Worm (Caenorhabditis elegans): Measurements from ENCODE around the gene ZK930.6.

Gene ZK930.6

DNA sequence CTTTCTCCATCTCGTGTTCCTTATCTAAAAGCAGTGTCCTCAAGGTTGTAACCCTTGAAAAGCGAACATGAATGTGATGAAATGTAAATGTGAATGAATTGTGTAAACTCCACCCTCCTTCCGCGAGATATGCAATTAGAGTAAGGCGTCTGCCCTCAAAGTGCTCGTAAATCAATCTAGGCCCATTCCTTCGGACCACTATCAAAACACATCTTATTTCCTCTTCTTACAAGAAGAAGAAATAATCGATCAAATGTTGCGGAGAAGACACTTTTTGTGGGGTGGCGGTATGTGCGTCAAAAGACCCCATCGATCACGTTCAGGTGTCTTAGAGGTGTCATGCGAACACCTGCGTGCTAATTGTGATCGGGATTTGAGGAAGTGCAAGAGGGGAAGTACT lies 18.5 kb downstream of the ZK930.6 start:
- no peak for TF ChIP-seq nhr-11 (tag; optimal IDR thresholded peaks at IDR 0.05)
- TF ChIP-seq daf-12 (tag; optimal IDR thresholded peaks at IDR 0.05), result no peak
- TF ChIP-seq egl-27 (tag; optimal IDR thresholded peaks at IDR 0.05), result no peak
- no peak for TF ChIP-seq nhr-43 (tag; optimal IDR thresholded peaks at IDR 0.05; ENCODE audit: poor library complexity, severe bottlenecking)
- no peak for TF ChIP-seq sea-2 (GFP tag; optimal IDR thresholded peaks at IDR 0.05)
- TF ChIP-seq elt-1 (tag; optimal IDR thresholded peaks at IDR 0.05), result no peak
- TF ChIP-seq zag-1 (tag; optimal IDR thresholded peaks at IDR 0.05), result no peak
- no peak for TF ChIP-seq fkh-10 (GFP tag; optimal IDR thresholded peaks at IDR 0.05)
- TF ChIP-seq nhr-77 (tag; optimal IDR thresholded peaks at IDR 0.05), result no peak
- TF ChIP-seq nhr-237 (tag; optimal IDR thresholded peaks at IDR 0.05), result no peak
- TF ChIP-seq lsy-12 (tag; optimal IDR thresholded peaks at IDR 0.05), result no peak
- no peak for TF ChIP-seq elt-3 (tag; optimal IDR thresholded peaks at IDR 0.05)
- no peak for TF ChIP-seq aly-2 (tag; optimal IDR thresholded peaks at IDR 0.05)
- no peak for TF ChIP-seq ceh-16 (tag; optimal IDR thresholded peaks at IDR 0.05)
- no peak for TF ChIP-seq ztf-11 (tag; optimal IDR thresholded peaks at IDR 0.05)
- TF ChIP-seq mdl-1 (tag; optimal IDR thresholded peaks at IDR 0.05), result no peak
- no peak for TF ChIP-seq ceh-28 (tag; optimal IDR thresholded peaks at IDR 0.05)
- TF ChIP-seq elt-2 (tag; optimal IDR thresholded peaks at IDR 0.05), result no peak

DNA sequence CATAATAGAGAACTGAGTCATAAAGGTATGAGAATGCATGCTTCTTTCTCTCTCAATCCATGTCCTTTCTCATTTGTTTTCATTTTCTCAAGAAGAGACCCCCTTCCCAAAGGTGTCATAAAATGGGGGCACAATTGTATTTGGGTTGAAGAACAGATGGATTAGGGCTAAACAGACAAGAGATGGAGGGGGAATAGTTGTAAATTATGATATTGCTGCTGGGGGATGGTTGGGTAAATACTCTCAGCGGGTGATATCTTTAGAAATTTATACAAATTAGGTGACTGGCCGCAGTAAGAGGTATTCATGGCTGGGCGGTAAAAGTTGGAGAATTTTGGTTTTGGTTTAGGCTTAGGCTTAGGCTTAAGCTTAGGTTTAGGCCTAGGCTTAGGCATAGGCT lies 21.3 kb downstream of the ZK930.6 start:
- TF ChIP-seq sea-2 (GFP tag; optimal IDR thresholded peaks at IDR 0.05) (no peak), ceh-9 (tag; optimal IDR thresholded peaks at IDR 0.05) (no peak), lin-15B (tag; optimal IDR thresholded peaks at IDR 0.05) (no peak), elt-2 (tag; optimal IDR thresholded peaks at IDR 0.05) (no peak), lin-39 (tag; optimal IDR thresholded peaks at IDR 0.05) (no peak), ztf-4 (tag; optimal IDR thresholded peaks at IDR 0.05) (no peak), ceh-82 (tag; optimal IDR thresholded peaks at IDR 0.05) (no peak), nhr-237 (tag; optimal IDR thresholded peaks at IDR 0.05) (no peak), daf-12 (tag; optimal IDR thresholded peaks at IDR 0.05) (no peak), aly-2 (tag; optimal IDR thresholded peaks at IDR 0.05) (no peak), egl-5 (tag; optimal IDR thresholded peaks at IDR 0.05) (no peak), elt-1 (tag; optimal IDR thresholded peaks at IDR 0.05) (no peak), pha-4 (tag; optimal IDR thresholded peaks at IDR 0.05) (no peak), fos-1 (tag; optimal IDR thresholded peaks at IDR 0.05) (no peak), nhr-28 (tag; optimal IDR thresholded peaks at IDR 0.05) (no peak), fkh-2 (tag; optimal IDR thresholded peaks at IDR 0.05) (no peak), ceh-16 (tag; optimal IDR thresholded peaks at IDR 0.05) (no peak)

ce11 chrII:11906217-11906616 lies 22.5 kb downstream of the ZK930.6 start, which contains the start of gene ZK930.4:
Gene ZK930.4, plus strand, starts transcription at chrII:11906517.
- no peak for TF ChIP-seq nhr-23 (tag; optimal IDR thresholded peaks at IDR 0.05)
- TF ChIP-seq nhr-237 (tag; optimal IDR thresholded peaks at IDR 0.05), result no peak
- TF ChIP-seq ceh-28 (tag; optimal IDR thresholded peaks at IDR 0.05), result no peak
- no peak for TF ChIP-seq elt-1 (tag; optimal IDR thresholded peaks at IDR 0.05)
- TF ChIP-seq ZK546.5 (tag; optimal IDR thresholded peaks at IDR 0.05), result no peak
- TF ChIP-seq hmg-11 (tag; optimal IDR thresholded peaks at IDR 0.05), result no peak
- TF ChIP-seq ztf-11 (tag; optimal IDR thresholded peaks at IDR 0.05), result no peak
- no peak for TF ChIP-seq ceh-16 (tag; optimal IDR thresholded peaks at IDR 0.05)
- TF ChIP-seq lin-15B (tag; optimal IDR thresholded peaks at IDR 0.05), result no peak
- TF ChIP-seq egl-27 (tag; optimal IDR thresholded peaks at IDR 0.05), result no peak
- no peak for TF ChIP-seq fkh-10 (GFP tag; optimal IDR thresholded peaks at IDR 0.05)
- TF ChIP-seq daf-12 (tag; optimal IDR thresholded peaks at IDR 0.05), result no peak
- no peak for TF ChIP-seq elt-2 (tag; optimal IDR thresholded peaks at IDR 0.05)
- no peak for TF ChIP-seq lin-39 (tag; optimal IDR thresholded peaks at IDR 0.05)
- TF ChIP-seq mml-1 (tag; optimal IDR thresholded peaks at IDR 0.05), result no peak
- no peak for TF ChIP-seq unc-39 (tag; optimal IDR thresholded peaks at IDR 0.05)

DNA sequence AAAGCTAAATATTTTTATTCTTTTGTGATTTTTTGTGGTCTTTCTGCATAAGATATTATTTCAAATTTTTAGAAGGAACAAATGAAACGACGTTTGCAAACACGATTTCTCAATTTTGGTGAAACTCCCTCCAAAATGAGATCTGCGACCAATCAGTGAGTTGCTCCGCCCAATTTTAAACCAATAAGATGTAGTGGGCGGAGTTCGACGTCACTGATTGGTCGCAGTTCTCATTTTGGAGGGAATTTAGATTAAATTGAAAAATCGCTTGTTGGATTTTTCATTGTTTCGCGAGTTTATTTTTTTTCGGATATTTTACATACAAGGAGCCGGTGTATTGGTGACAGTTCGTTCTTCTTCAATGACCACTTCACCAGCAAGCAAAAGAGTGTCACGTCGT lies 26.8 kb downstream of the ZK930.6 start:
- no peak for TF ChIP-seq ceh-82 (tag; optimal IDR thresholded peaks at IDR 0.05)
- TF ChIP-seq sea-2 (GFP tag; optimal IDR thresholded peaks at IDR 0.05), result no peak
- peak; percentile 97 for TF ChIP-seq nfya-1 (tag; optimal IDR thresholded peaks at IDR 0.05; ENCODE audit: insufficient read depth)

DNA sequence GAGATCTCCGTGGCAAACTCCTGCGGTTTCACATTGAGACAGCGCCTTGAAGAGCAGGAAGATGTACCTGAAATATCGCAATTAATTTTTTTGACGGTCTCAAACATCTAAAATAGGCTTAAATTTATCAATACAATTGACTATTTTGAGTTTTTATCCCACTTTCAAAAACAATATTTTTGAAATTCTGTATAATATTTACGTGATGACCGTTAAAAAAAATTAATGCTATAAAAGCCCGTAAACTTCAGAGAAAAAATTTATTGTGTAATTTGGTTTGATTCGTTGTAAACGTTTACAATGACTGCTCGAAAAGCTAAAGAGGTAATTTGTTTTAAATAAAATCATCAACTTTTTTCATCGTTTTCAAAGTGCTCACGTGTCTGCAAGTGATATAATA lies 30.6 kb downstream of the ZK930.6 start, which contains the start of gene ZK930.7:
ZK930.7 (plus strand) TSS at position 301 of the 400 bp plus-strand sequence.
- TF ChIP-seq eor-1 (tag; optimal IDR thresholded peaks at IDR 0.05) (no peak), ztf-11 (tag; optimal IDR thresholded peaks at IDR 0.05) (no peak), R02D3.7 (tag; optimal IDR thresholded peaks at IDR 0.05) (no peak), nhr-43 (tag; optimal IDR thresholded peaks at IDR 0.05; ENCODE audit: poor library complexity, severe bottlenecking) (no peak), zag-1 (tag; optimal IDR thresholded peaks at IDR 0.05) (no peak), elt-3 (tag; optimal IDR thresholded peaks at IDR 0.05) (no peak), unc-62 (GFP tag; optimal IDR thresholded peaks at IDR 0.05) (no peak), mdl-1 (tag; optimal IDR thresholded peaks at IDR 0.05) (no peak), fos-1 (tag; optimal IDR thresholded peaks at IDR 0.05) (no peak), ceh-28 (tag; optimal IDR thresholded peaks at IDR 0.05) (no peak), sea-2 (GFP tag; optimal IDR thresholded peaks at IDR 0.05) (no peak), nhr-237 (tag; optimal IDR thresholded peaks at IDR 0.05) (no peak)
